Fruit fly (Drosophila melanogaster): ENCODE data around the gene Ost48.

The Ost48 gene

DNA sequence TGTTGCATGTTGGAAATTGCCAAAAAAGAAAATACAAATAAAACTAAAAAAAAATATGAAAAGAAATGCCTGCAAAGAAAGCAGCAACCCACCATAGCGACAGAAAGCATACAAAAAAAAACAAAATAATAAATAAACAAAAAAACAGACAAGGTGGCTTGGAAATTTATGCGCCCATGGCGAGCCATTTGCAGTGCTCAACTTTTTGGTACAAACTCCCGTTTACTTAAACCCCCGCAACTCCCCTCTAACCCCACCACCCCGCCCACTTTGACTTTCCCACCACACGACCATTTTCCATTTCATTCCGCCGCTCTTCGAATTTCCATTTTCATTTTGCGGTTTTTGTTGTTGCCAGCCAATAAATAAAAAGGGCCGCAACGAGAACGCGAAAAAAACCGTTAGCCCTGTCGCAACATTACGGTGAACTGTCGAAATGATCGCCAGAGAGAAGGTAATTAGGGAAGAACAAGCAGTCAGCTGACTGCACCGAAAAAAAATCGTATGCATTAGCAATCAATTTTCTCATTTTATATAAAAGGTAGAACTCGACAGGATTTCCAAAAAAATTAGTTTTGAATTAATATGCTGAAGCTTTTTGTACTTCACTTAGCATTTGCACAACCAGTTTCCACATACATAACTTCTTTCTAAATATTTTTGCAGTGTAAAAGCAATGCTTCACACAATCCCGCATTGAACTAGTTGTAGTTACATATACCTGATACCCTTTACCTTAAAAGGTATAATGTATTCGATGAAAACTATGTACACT, 21.4 kb downstream of the Ost48 start (continued):
- TF ChIP-seq CG32767 (GFP tag; IDR thresholded peaks at IDR 0.05): 0 out of 2 replicates have a peak, but pooled peaks have one; percentile 36
- no peak for TF ChIP-seq ato (GFP tag; IDR thresholded peaks at IDR 0.05; ENCODE audit: partially characterized antibody)
- no peak for TF ChIP-seq CG17186 (GFP tag; optimal IDR thresholded peaks at IDR 0.05)
- TF ChIP-seq CG1603 (tag; optimal IDR thresholded peaks at IDR 0.05): peak; percentile 55
- TF ChIP-seq CG8944 (GFP tag; optimal IDR thresholded peaks at IDR 0.05): peak; percentile 2
- peak; percentile 41 for TF ChIP-seq Camta (GFP tag; optimal IDR thresholded peaks at IDR 0.05)
- peak; percentile 0 for TF ChIP-seq CG12155 (GFP tag; optimal IDR thresholded peaks at IDR 0.05)
- TF ChIP-seq tio (GFP tag; optimal IDR thresholded peaks at IDR 0.05): no peak
- no peak for TF ChIP-seq Kr (GFP tag; optimal IDR thresholded peaks at IDR 0.05)
- peak in 1 of 2 experiments; percentile 17 for TF ChIP-seq Eip74EF (GFP tag; optimal IDR thresholded peaks at IDR 0.05)
- TF ChIP-seq HmgD (GFP tag; optimal IDR thresholded peaks at IDR 0.05): no peak
- no peak for TF ChIP-seq hth (optimal IDR thresholded peaks at IDR 0.05)
- peak; percentile 40 for TF ChIP-seq oc (tag; optimal IDR thresholded peaks at IDR 0.05)
- TF ChIP-seq bab2 (GFP tag; optimal IDR thresholded peaks at IDR 0.05): peak; percentile 46
- no peak for TF ChIP-seq odd (GFP tag; optimal IDR thresholded peaks at IDR 0.05)
- no peak for TF ChIP-seq lov (optimal IDR thresholded peaks at IDR 0.05)
- TF ChIP-seq lov (GFP tag; IDR thresholded peaks at IDR 0.05): no peak; the same call in 2 of the 3 replicates
- TF ChIP-seq CG14860 (GFP tag; IDR thresholded peaks at IDR 0.05; ENCODE audit: partially characterized antibody): no peak
- TF ChIP-seq sob (GFP tag; IDR thresholded peaks at IDR 0.05): peak; percentile 33; the same call in 1 of the 2 replicates
- TF ChIP-seq CG7839 (tag; optimal IDR thresholded peaks at IDR 0.05): peak; percentile 62
- no peak for TF ChIP-seq klu (GFP tag; IDR thresholded peaks at IDR 0.05)
- TF ChIP-seq rib (GFP tag; IDR thresholded peaks at IDR 0.05): no peak
- TF ChIP-seq CG18599 (GFP tag; optimal IDR thresholded peaks at IDR 0.05): peak; percentile 51
- TF ChIP-seq CG11398 (GFP tag; optimal IDR thresholded peaks at IDR 0.05): peak; percentile 10
- no peak for TF ChIP-seq CG14014 (GFP tag; IDR thresholded peaks at IDR 0.05)
- TF ChIP-seq sna (GFP tag; IDR thresholded peaks at IDR 0.05; ENCODE audit: partially characterized antibody): no peak
- no peak for TF ChIP-seq Doc2 (GFP tag; IDR thresholded peaks at IDR 0.05)
- TF ChIP-seq CG4707 (GFP tag; optimal IDR thresholded peaks at IDR 0.05): peak; percentile 16
- peak; percentile 42; the same call in 1 of the 3 replicates for TF ChIP-seq ken (GFP tag; IDR thresholded peaks at IDR 0.05)
- TF ChIP-seq vfl (GFP tag; optimal IDR thresholded peaks at IDR 0.05): no peak
- TF ChIP-seq fru (optimal IDR thresholded peaks at IDR 0.05): no peak
- TF ChIP-seq CG7357 (GFP tag; IDR thresholded peaks at IDR 0.05): no peak
- peak; percentile 53 for TF ChIP-seq crol (GFP tag; IDR thresholded peaks at IDR 0.05)
- no peak for TF ChIP-seq CG3065 (GFP tag; optimal IDR thresholded peaks at IDR 0.05)
- peak; percentile 62 for TF ChIP-seq grau (tag; optimal IDR thresholded peaks at IDR 0.05)
- no peak for TF ChIP-seq CHES-1-like (GFP tag; optimal IDR thresholded peaks at IDR 0.05)
- TF ChIP-seq slou (GFP tag; optimal IDR thresholded peaks at IDR 0.05): no peak
- peak; percentile 25 for TF ChIP-seq CG8281 (tag; optimal IDR thresholded peaks at IDR 0.05)
- TF ChIP-seq CG4820 (GFP tag; optimal IDR thresholded peaks at IDR 0.05): peak; percentile 16
- TF ChIP-seq C15 (GFP tag; IDR thresholded peaks at IDR 0.05): no peak
- peak; percentile 26; the same call in 1 of the 2 replicates for TF ChIP-seq CG32532 (GFP tag; IDR thresholded peaks at IDR 0.05)
- TF ChIP-seq CG15696 (tag; optimal IDR thresholded peaks at IDR 0.05): peak; percentile 21
- no peak for TF ChIP-seq bowl (GFP tag; IDR thresholded peaks at IDR 0.05)
- TF ChIP-seq Atf6 (GFP tag; IDR thresholded peaks at IDR 0.05): no peak
- peak; percentile 33 for TF ChIP-seq mam (GFP tag; optimal IDR thresholded peaks at IDR 0.05)
- TF ChIP-seq CG10147 (GFP tag; optimal IDR thresholded peaks at IDR 0.05): no peak
- TF ChIP-seq lmd (GFP tag; IDR thresholded peaks at IDR 0.05): peak; percentile 44; the same call in 1 of the 2 replicates
- TF ChIP-seq disco-r (GFP tag; optimal IDR thresholded peaks at IDR 0.05): no peak
- TF ChIP-seq Oaz (GFP tag; IDR thresholded peaks at IDR 0.05): no peak
- peak; percentile 59; the same call in 1 of the 3 replicates for TF ChIP-seq ci (GFP tag; IDR thresholded peaks at IDR 0.05)
- peak; percentile 28 for TF ChIP-seq CG18476 (GFP tag; optimal IDR thresholded peaks at IDR 0.05)
